Fruit fly (Drosophila melanogaster): ENCODE measurements around the gene RpS14b.

Gene RpS14b

dm6 chrX:7933210-7933915 is 1.3 kb upstream of the RpS14b start, which contains the start of the genes Dhdds and RpS14a:
TSS of gene Dhdds (minus strand) at chrX:7933351.
TSS of gene RpS14a (plus strand) at chrX:7933742.
- TF ChIP-seq Eip75B (GFP tag; optimal IDR thresholded peaks at IDR 0.05) (peak; percentile 16), CG10669 (GFP tag; optimal IDR thresholded peaks at IDR 0.05) (peak; percentile 34), achi (GFP tag; optimal IDR thresholded peaks at IDR 0.05) (peak; percentile 99), Hr4 (GFP tag; optimal IDR thresholded peaks at IDR 0.05) (no peak), fkh (GFP tag; optimal IDR thresholded peaks at IDR 0.05) (peak; percentile 51), CG32006 (GFP tag; optimal IDR thresholded peaks at IDR 0.05) (no peak), CG8119 (GFP tag; IDR thresholded peaks at IDR 0.05) (no peak), Met (GFP tag; optimal IDR thresholded peaks at IDR 0.05) (peak; percentile 52), CG6163 (GFP tag; IDR thresholded peaks at IDR 0.05) (0 out of 3 replicates have a peak, but pooled peaks have one; percentile 26), CG6808 (GFP tag; optimal IDR thresholded peaks at IDR 0.05) (peak; percentile 44), acj6 (GFP tag; optimal IDR thresholded peaks at IDR 0.05) (peak; percentile 8), CG11762 (GFP tag; optimal IDR thresholded peaks at IDR 0.05; ENCODE audit: insufficient read depth) (no peak), svp (GFP tag) (peak; percentile 46), CG6792 (GFP tag; optimal IDR thresholded peaks at IDR 0.05) (peak; percentile 37), spab (GFP tag; optimal IDR thresholded peaks at IDR 0.05) (no peak), dsx (GFP tag; optimal IDR thresholded peaks at IDR 0.05; ENCODE audit: poor library complexity, severe bottlenecking) (no peak), Blimp-1 (GFP tag; optimal IDR thresholded peaks at IDR 0.05) (peak; percentile 24), fd59A (GFP tag; optimal IDR thresholded peaks at IDR 0.05) (peak; percentile 9), CG6276 (GFP tag; optimal IDR thresholded peaks at IDR 0.05) (no peak), Eip78C (GFP tag) (peak; percentile 68), net (GFP tag; optimal IDR thresholded peaks at IDR 0.05) (peak; percentile 39), CG8319 (GFP tag; optimal IDR thresholded peaks at IDR 0.05) (no peak), dac (GFP tag; optimal IDR thresholded peaks at IDR 0.05) (no peak), Hr38 (GFP tag; optimal IDR thresholded peaks at IDR 0.05) (no peak), CG1621 (tag; optimal IDR thresholded peaks at IDR 0.05) (no peak), Sox102F (GFP tag; optimal IDR thresholded peaks at IDR 0.05) (peak; percentile 46), fd85E (GFP tag; optimal IDR thresholded peaks at IDR 0.05) (no peak), CG16779 (tag; optimal IDR thresholded peaks at IDR 0.05) (no peak), vri (GFP tag; optimal IDR thresholded peaks at IDR 0.05) (peak; percentile 17), CG3032 (tag; optimal IDR thresholded peaks at IDR 0.05) (no peak), CG3919 (GFP tag; optimal IDR thresholded peaks at IDR 0.05) (peak; percentile 53), CG31627 (GFP tag; optimal IDR thresholded peaks at IDR 0.05) (peak; percentile 39), Sox15 (GFP tag; optimal IDR thresholded peaks at IDR 0.05) (no peak), CG4318 (GFP tag; optimal IDR thresholded peaks at IDR 0.05) (no peak), CG7368 (GFP tag; optimal IDR thresholded peaks at IDR 0.05) (peak; percentile 35), CG10631 (GFP tag; optimal IDR thresholded peaks at IDR 0.05) (no peak), Eip93F (GFP tag; optimal IDR thresholded peaks at IDR 0.05) (peak; percentile 45), pdm3 (GFP tag; optimal IDR thresholded peaks at IDR 0.05) (no peak), Gug (GFP tag; IDR thresholded peaks at IDR 0.05) (no peak), Hr39 (GFP tag; optimal IDR thresholded peaks at IDR 0.05) (peak; percentile 50), esn (GFP tag; optimal IDR thresholded peaks at IDR 0.05) (peak; percentile 67), topi (GFP tag; optimal IDR thresholded peaks at IDR 0.05) (peak; percentile 54), ss (GFP tag; optimal IDR thresholded peaks at IDR 0.05) (peak in 1 of 2 experiments; percentile 61), CG9139 (GFP tag; optimal IDR thresholded peaks at IDR 0.05) (no peak), Sox14 (GFP tag; optimal IDR thresholded peaks at IDR 0.05) (peak; percentile 4), CG11294 (GFP tag; IDR thresholded peaks at IDR 0.05) (no peak), eg (GFP tag; IDR thresholded peaks at IDR 0.05) (peak; percentile 41; the same call in 1 of the 3 replicates), lz (GFP tag; optimal IDR thresholded peaks at IDR 0.05) (peak; percentile 70), CG6854 (GFP tag; optimal IDR thresholded peaks at IDR 0.05) (peak; percentile 74), CG11902 (GFP tag; optimal IDR thresholded peaks at IDR 0.05) (no peak), Ets96B (tag; optimal IDR thresholded peaks at IDR 0.05) (no peak)
